Fruit fly (Drosophila melanogaster) whole organism, wandering third instar larva: ENCODE results near the gene CG8043.

Source experiments
- Abd-B ChIP-seq: fragments of >200 bp; optimal IDR thresholded peaks from 2 replicates; lab custom pipeline; 2017; ENCODE audit warnings: missing biosample characterization, missing genetic modification characterization
- CG32264 ChIP-seq: fragments of 200-800 bp; sonication (Bioruptor generic); optimal IDR thresholded peaks from 2 replicates; lab custom pipeline; 2016; ENCODE audit warnings: missing biosample characterization, missing genetic modification characterization
- CG9705 ChIP-seq: fragments of 200-800 bp; sonication (Bioruptor generic); optimal IDR thresholded peaks from 2 replicates; lab custom pipeline; 2018; ENCODE audit warnings: missing biosample characterization, mild to moderate bottlenecking, missing genetic modification characterization
- CrebA ChIP-seq: fragments of 200-800 bp; sonication (Bioruptor generic); optimal IDR thresholded peaks from 2 replicates; lab custom pipeline; 2016; ENCODE audit warnings: missing biosample characterization, mild to moderate bottlenecking, missing genetic modification characterization, borderline replicate concordance
- Dfd ChIP-seq: fragments of >200 bp; optimal IDR thresholded peaks from 2 replicates; lab custom pipeline; 2017; ENCODE audit warnings: missing biosample characterization, missing genetic modification characterization
- Dif ChIP-seq: fragments of 200-275, 200-300 bp; sonication (Bioruptor generic); optimal IDR thresholded peaks from 2 replicates; lab custom pipeline; 2018; ENCODE audit warnings: missing biosample characterization, missing genetic modification characterization; ENCODE audit not compliant: partially characterized antibody
- GATAd ChIP-seq: sonication (Bioruptor generic); optimal IDR thresholded peaks from 2 replicates; lab custom pipeline; 2016; ENCODE audit warnings: missing biosample characterization, missing genetic modification characterization
- HLH106 ChIP-seq: fragments of 200-800 bp; optimal IDR thresholded peaks from 3 replicates; lab custom pipeline; 2019; ENCODE audit warnings: missing biosample characterization, mild to moderate bottlenecking, missing genetic modification characterization, moderate library complexity
- Hnf4 ChIP-seq: fragments of 200-800 bp; sonication (Bioruptor generic); optimal IDR thresholded peaks from 2 replicates; lab custom pipeline; 2016; ENCODE audit warnings: missing biosample characterization, mild to moderate bottlenecking, missing genetic modification characterization
- Hr78 ChIP-seq: fragments of >200 bp; optimal IDR thresholded peaks from 2 replicates; lab custom pipeline; 2017; ENCODE audit warnings: missing biosample characterization, missing genetic modification characterization
- Hr83 ChIP-seq: fragments of 200-300 bp; sonication (Bioruptor generic); optimal IDR thresholded peaks from 2 replicates; lab custom pipeline; 2016; ENCODE audit warnings: missing biosample characterization, mild to moderate bottlenecking, missing genetic modification characterization, moderate library complexity; ENCODE audit not compliant: poor library complexity, severe bottlenecking
- Jra ChIP-seq: sonication (Bioruptor generic); optimal IDR thresholded peaks from 2 replicates; lab custom pipeline; 2016; ENCODE audit warnings: missing biosample characterization, missing genetic modification characterization
- Mio ChIP-seq: sonication (Bioruptor generic); optimal IDR thresholded peaks from 2 replicates; lab custom pipeline; 2016; ENCODE audit warnings: missing biosample characterization, missing genetic modification characterization
- Myc ChIP-seq: fragments of >200 bp; optimal IDR thresholded peaks from 2 replicates; lab custom pipeline; 2017
- N ChIP-seq: fragments of >200 bp; optimal IDR thresholded peaks from 2 replicates; lab custom pipeline; 2018; ENCODE audit warnings: missing biosample characterization, missing external identifiers, missing genetic modification characterization
- OdsH ChIP-seq: fragments of 200-800 bp; sonication (Bioruptor generic); optimal IDR thresholded peaks from 2 replicates; lab custom pipeline; 2016; ENCODE audit warnings: missing biosample characterization, mild to moderate bottlenecking, missing genetic modification characterization
- Rel ChIP-seq, 2 experiments: fragments of 200-800 bp; sonication (Bioruptor generic) in 1 of 2; optimal IDR thresholded peaks; 2 replicates in 1 of 2; 3 replicates in 1 of 2; lab custom pipeline; 2016 to 2019; ENCODE audit warnings: mild to moderate bottlenecking in 2 of 2, missing biosample characterization in 2 of 2, missing genetic modification characterization in 2 of 2, moderate library complexity in 1 of 2
- Sp1 ChIP-seq: fragments of 200-800 bp; sonication (Bioruptor generic); optimal IDR thresholded peaks from 3 replicates; lab custom pipeline; 2019; ENCODE audit warnings: missing biosample characterization, mild to moderate bottlenecking, missing genetic modification characterization, moderate library complexity
- Vsx2 ChIP-seq: fragments of 200-300, 225-300 bp; sonication (Bioruptor generic); optimal IDR thresholded peaks from 2 replicates; lab custom pipeline; 2018; ENCODE audit warnings: missing biosample characterization, missing genetic modification characterization; ENCODE audit not compliant: partially characterized antibody
- br ChIP-seq: fragments of 200-800 bp; sonication (Bioruptor generic); optimal IDR thresholded peaks from 2 replicates; lab custom pipeline; 2016; ENCODE audit warnings: missing biosample characterization, missing genetic modification characterization
- brk ChIP-seq: fragments of 200-800 bp; sonication (Bioruptor generic); optimal IDR thresholded peaks from 2 replicates; lab custom pipeline; 2016; ENCODE audit warnings: missing biosample characterization, mild to moderate bottlenecking, missing genetic modification characterization
- dl ChIP-seq, 2 experiments: fragments of 175-275, 200-275 bp in 1 of 2; fragments of 200-275 bp in 1 of 2; sonication (Bioruptor generic); optimal IDR thresholded peaks; lab custom pipeline; 2018; ENCODE audit warnings: mild to moderate bottlenecking in 2 of 2, missing biosample characterization in 2 of 2, missing genetic modification characterization in 2 of 2, moderate library complexity in 2 of 2; ENCODE audit not compliant: partially characterized antibody in 2 of 2, insufficient read depth in 1 of 2
- dmrt93B ChIP-seq: fragments of 200-800 bp; sonication (Bioruptor generic); optimal IDR thresholded peaks from 2 replicates; lab custom pipeline; 2018; ENCODE audit warnings: missing biosample characterization, mild to moderate bottlenecking, missing genetic modification characterization
- dsf ChIP-seq: sonication (Bioruptor generic); optimal IDR thresholded peaks from 2 replicates; lab custom pipeline; 2016; ENCODE audit warnings: missing biosample characterization, missing genetic modification characterization, borderline replicate concordance
- ey ChIP-seq: fragments of 200-800 bp; sonication (Bioruptor generic); optimal IDR thresholded peaks from 2 replicates; lab custom pipeline; 2016; ENCODE audit warnings: missing biosample characterization, missing genetic modification characterization
- foxo ChIP-seq, 2 experiments: fragments of 200-800 bp; sonication (Bioruptor generic); optimal IDR thresholded peaks; 2 replicates in 1 of 2; 3 replicates in 1 of 2; lab custom pipeline; 2016 to 2017; ENCODE audit warnings: missing biosample characterization in 2 of 2, missing genetic modification characterization in 2 of 2
- fru ChIP-seq: fragments of 200-800 bp; sonication (Bioruptor generic); optimal IDR thresholded peaks from 3 replicates; lab custom pipeline; 2016; ENCODE audit warnings: missing biosample characterization, mild to moderate bottlenecking, missing genetic modification characterization
- h ChIP-seq: fragments of 200-800 bp; sonication (Bioruptor generic); optimal IDR thresholded peaks from 3 replicates; lab custom pipeline; 2016; ENCODE audit warnings: missing biosample characterization, mild to moderate bottlenecking, missing genetic modification characterization
- jim ChIP-seq: fragments of 175-275, 200-325 bp; sonication (Bioruptor generic); optimal IDR thresholded peaks from 2 replicates; lab custom pipeline; 2016; ENCODE audit warnings: missing biosample characterization, mild to moderate bottlenecking, missing genetic modification characterization
- lola ChIP-seq: fragments of >200 bp; optimal IDR thresholded peaks from 2 replicates; lab custom pipeline; 2017; ENCODE audit warnings: missing biosample characterization, missing genetic modification characterization
- pan ChIP-seq: fragments of >200 bp; optimal IDR thresholded peaks from 2 replicates; lab custom pipeline; 2017
- psq ChIP-seq: fragments of 200-800 bp; sonication (Bioruptor generic); optimal IDR thresholded peaks from 3 replicates; lab custom pipeline; 2017; ENCODE audit warnings: missing biosample characterization, mild to moderate bottlenecking, missing genetic modification characterization, moderate library complexity
- rgr ChIP-seq: fragments of 200-800 bp; sonication (Bioruptor generic); optimal IDR thresholded peaks from 3 replicates; lab custom pipeline; 2016; ENCODE audit warnings: missing biosample characterization, mild to moderate bottlenecking, missing genetic modification characterization
- sage ChIP-seq: fragments of 200-800 bp; sonication (Bioruptor generic); optimal IDR thresholded peaks from 2 replicates; lab custom pipeline; 2016; ENCODE audit warnings: missing biosample characterization, mild to moderate bottlenecking, missing genetic modification characterization
- sv ChIP-seq: fragments of 200-800 bp; sonication (Bioruptor generic); optimal IDR thresholded peaks from 3 replicates; lab custom pipeline; 2016; ENCODE audit warnings: missing biosample characterization, missing genetic modification characterization
- tai ChIP-seq: sonication (Bioruptor generic); optimal IDR thresholded peaks from 2 replicates; lab custom pipeline; 2016; ENCODE audit warnings: missing biosample characterization, missing genetic modification characterization
- usp ChIP-seq: fragments of >200 bp; optimal IDR thresholded peaks from 2 replicates; lab custom pipeline; 2017; ENCODE audit warnings: missing biosample characterization, missing genetic modification characterization
- woc ChIP-seq: sonication (Bioruptor generic); optimal IDR thresholded peaks from 2 replicates; lab custom pipeline; 2016; ENCODE audit warnings: missing biosample characterization, mild to moderate bottlenecking, missing genetic modification characterization

Gene CG8043

dm6 chr3R:8669029-8669707 lies 7.5 kb upstream of the CG8043 start:
- peak; percentile 89 for TF ChIP-seq dmrt93B (GFP tag; lab: Kevin White, UChicago)
- TF ChIP-seq Abd-B: no peak
- TF ChIP-seq jim (GFP tag; lab: Kevin White, UChicago): no peak
- peak; percentile 96 for TF ChIP-seq HLH106 (tag; lab: Kevin White, UChicago)
- TF ChIP-seq OdsH: peak; percentile 99
- no peak for TF ChIP-seq tai (GFP tag; lab: Kevin White, UChicago)
- TF ChIP-seq Mio (GFP tag; lab: Kevin White, UChicago): peak; percentile 90
- peak; percentile 88 for TF ChIP-seq Rel (GFP tag; optimal IDR thresholded peaks at IDR 0.05; lab: Kevin White, UChicago)
- TF ChIP-seq Rel (tag; optimal IDR thresholded peaks at IDR 0.05; lab: Kevin White, UChicago): peak; percentile 86
- TF ChIP-seq dsf (GFP tag; lab: Kevin White, UChicago): peak; percentile 85
- peak; percentile 92 for TF ChIP-seq CG9705
- peak; percentile 92 to 99 for TF ChIP-seq foxo (GFP tag; optimal IDR thresholded peaks at IDR 0.05; lab: Kevin White, UChicago)
- TF ChIP-seq Myc: peak; percentile 17
- TF ChIP-seq fru (GFP tag; lab: Kevin White, UChicago): peak; percentile 98
- peak; percentile 97 for TF ChIP-seq Hnf4
- peak; percentile 94 for TF ChIP-seq psq (GFP tag; lab: Kevin White, UChicago)
- TF ChIP-seq Hr83: peak; percentile 10
- peak; percentile 98 for TF ChIP-seq ey (GFP tag; lab: Kevin White, UChicago)
- peak; percentile 98 for TF ChIP-seq woc (GFP tag; lab: Kevin White, UChicago)
- peak; percentile 96 for TF ChIP-seq sv
- TF ChIP-seq h (GFP tag; lab: Kevin White, UChicago): peak; percentile 99
- TF ChIP-seq rgr (GFP tag; lab: Kevin White, UChicago): peak; percentile 98
- TF ChIP-seq Jra (GFP tag; lab: Kevin White, UChicago): peak; percentile 95
- TF ChIP-seq N: no peak
- TF ChIP-seq usp (GFP tag; lab: Kevin White, UChicago): no peak
- no peak for TF ChIP-seq lola (GFP tag; lab: Kevin White, UChicago)
- TF ChIP-seq Hr78 (GFP tag; lab: Kevin White, UChicago): no peak
- peak in 1 of 2 experiments; percentile 16 for TF ChIP-seq dl (GFP tag; optimal IDR thresholded peaks at IDR 0.05; lab: Kevin White, UChicago; ENCODE audit: insufficient read depth in 1 of 2, partially characterized antibody in 2 of 2)
- peak; percentile 97 for TF ChIP-seq Sp1 (GFP tag; lab: Kevin White, UChicago)
- TF ChIP-seq GATAd (GFP tag; lab: Kevin White, UChicago): no peak
- TF ChIP-seq Dfd: no peak
- peak; percentile 96 for TF ChIP-seq CrebA
- peak; percentile 96 for TF ChIP-seq brk (GFP tag; lab: Kevin White, UChicago)
- TF ChIP-seq br (GFP tag; lab: Kevin White, UChicago): peak; percentile 98
- peak; percentile 93 for TF ChIP-seq CG32264
- no peak for TF ChIP-seq Vsx2 (GFP tag; lab: Kevin White, UChicago)
- TF ChIP-seq Dif: peak; percentile 80
- peak; percentile 95 for TF ChIP-seq sage
- TF ChIP-seq pan (lab: Kevin White, UChicago): no peak

- TF ChIP-seq rgr (GFP tag; lab: Kevin White, UChicago) (peak; percentile 28), h (GFP tag; lab: Kevin White, UChicago) (peak; percentile 67), Hnf4 (peak; percentile 29), dsf (GFP tag; lab: Kevin White, UChicago) (no peak), CG32264 (peak; percentile 31), Rel (GFP tag; optimal IDR thresholded peaks at IDR 0.05; lab: Kevin White, UChicago) (peak; percentile 24), Rel (tag; optimal IDR thresholded peaks at IDR 0.05; lab: Kevin White, UChicago) (no peak), Mio (GFP tag; lab: Kevin White, UChicago) (no peak), Abd-B (no peak), br (GFP tag; lab: Kevin White, UChicago) (no peak), ey (GFP tag; lab: Kevin White, UChicago) (peak; percentile 54), foxo (GFP tag; optimal IDR thresholded peaks at IDR 0.05; lab: Kevin White, UChicago) (peak; percentile 8 to 48)
- TF ChIP-seq, all 38 proteins: peak for 7
These were observed 6.7 kb upstream of the CG8043 start for dm6 chr3R:8669900-8670528.
